Worm (Caenorhabditis elegans) whole organism, late embryonic: ENCODE data around the gene F35F10.7.

Experiments
- C08G9.2 ChIP-seq: sonication (generic microtip); optimal IDR thresholded peaks from 2 replicates; lab custom pipeline; 2016; ENCODE audit warnings: mild to moderate bottlenecking, missing genetic modification characterization, moderate library complexity, missing compliant biosample characterization
- F13H6.1 ChIP-seq: sonication (generic microtip); optimal IDR thresholded peaks from 2 replicates; lab custom pipeline; 2016; ENCODE audit warnings: missing genetic modification characterization, missing compliant biosample characterization
- K02D7.2 ChIP-seq: sonication (generic microtip); optimal IDR thresholded peaks from 2 replicates; lab custom pipeline; 2017; ENCODE audit warnings: mild to moderate bottlenecking, missing genetic modification characterization, missing compliant biosample characterization
- ahr-1 ChIP-seq: sonication (generic microtip); optimal IDR thresholded peaks from 2 replicates; lab custom pipeline; 2016; ENCODE audit warnings: missing genetic modification characterization, missing compliant biosample characterization
- ama-1 ChIP-seq: fragments of 150-350 bp; optimal IDR thresholded peaks from 2 replicates; lab custom pipeline; 2014
- ceh-19 ChIP-seq: fragments of 200-800 bp; sonication (Bioruptor generic); optimal IDR thresholded peaks from 2 replicates; lab custom pipeline; 2018; ENCODE audit warnings: mild to moderate bottlenecking, missing genetic modification characterization, missing compliant biosample characterization
- ceh-30 ChIP-seq: fragments of 150-350 bp; optimal IDR thresholded peaks from 2 replicates; lab custom pipeline; 2014; ENCODE audit warnings: missing biosample characterization, missing genetic modification characterization
- ceh-34 ChIP-seq: sonication (generic microtip); optimal IDR thresholded peaks from 2 replicates; lab custom pipeline; 2016; ENCODE audit warnings: mild to moderate bottlenecking, missing genetic modification characterization, missing compliant biosample characterization
- ceh-45 ChIP-seq: fragments of 200-800 bp; sonication (Bioruptor generic); IDR thresholded peaks from 2 replicates; pipeline ENCODE4 v1.3.6; 2022; ENCODE audit warnings: missing genetic modification reagents, missing genetic modification characterization, missing compliant biosample characterization
- ceh-6 ChIP-seq: fragments of 200-800 bp; sonication (Bioruptor generic); optimal IDR thresholded peaks from 2 replicates; lab custom pipeline; 2018; ENCODE audit warnings: mild to moderate bottlenecking, missing genetic modification characterization, missing compliant biosample characterization
- che-1 ChIP-seq: sonication (generic microtip); optimal IDR thresholded peaks from 2 replicates; lab custom pipeline; 2016; ENCODE audit warnings: mild to moderate bottlenecking, missing genetic modification characterization, missing compliant biosample characterization
- dve-1 ChIP-seq: sonication (generic microtip); optimal IDR thresholded peaks from 2 replicates; lab custom pipeline; 2017; ENCODE audit warnings: antibody characterized with exemption, mild to moderate bottlenecking, missing genetic modification characterization, missing compliant biosample characterization
- elt-4 ChIP-seq: sonication (generic microtip); optimal IDR thresholded peaks from 2 replicates; lab custom pipeline; 2016; ENCODE audit warnings: missing genetic modification characterization, missing compliant biosample characterization
- ets-4 ChIP-seq: sonication (generic microtip); optimal IDR thresholded peaks from 2 replicates; lab custom pipeline; 2016; ENCODE audit warnings: missing genetic modification characterization, missing compliant biosample characterization
- eyg-1 ChIP-seq: sonication (generic microtip); optimal IDR thresholded peaks from 2 replicates; lab custom pipeline; 2016; ENCODE audit warnings: missing genotype, missing genetic modification characterization, missing compliant biosample characterization
- fkh-6 ChIP-seq: sonication (generic microtip); optimal IDR thresholded peaks from 2 replicates; lab custom pipeline; 2016; ENCODE audit warnings: missing genetic modification characterization, missing compliant biosample characterization
- gmeb-2 ChIP-seq: sonication (generic microtip); optimal IDR thresholded peaks from 2 replicates; lab custom pipeline; 2016; ENCODE audit warnings: missing genetic modification characterization, inconsistent platforms, missing compliant biosample characterization
- hlh-13 ChIP-seq: fragments of 200-800 bp; sonication (Bioruptor generic); optimal IDR thresholded peaks from 2 replicates; lab custom pipeline; 2018; ENCODE audit warnings: mild to moderate bottlenecking, missing genetic modification characterization, missing compliant biosample characterization
- hlh-15 ChIP-seq: sonication (generic microtip); optimal IDR thresholded peaks from 2 replicates; lab custom pipeline; 2016; ENCODE audit warnings: missing genetic modification characterization, missing compliant biosample characterization
- hlh-30 ChIP-seq: sonication (generic microtip); optimal IDR thresholded peaks from 2 replicates; lab custom pipeline; 2017; ENCODE audit warnings: antibody characterized with exemption, missing genetic modification characterization, missing compliant biosample characterization; ENCODE audit not compliant: insufficient read depth
- hlh-6 ChIP-seq: sonication (generic microtip); optimal IDR thresholded peaks from 2 replicates; lab custom pipeline; 2016; ENCODE audit warnings: missing genotype, missing genetic modification characterization, missing compliant biosample characterization
- lin-11 ChIP-seq: fragments of 200-800 bp; sonication (Bioruptor generic); optimal IDR thresholded peaks from 2 replicates; lab custom pipeline; 2018; ENCODE audit warnings: mild to moderate bottlenecking, missing genetic modification characterization, missing compliant biosample characterization
- madf-2 ChIP-seq: sonication (generic microtip); optimal IDR thresholded peaks from 2 replicates; lab custom pipeline; 2017; ENCODE audit warnings: missing genetic modification characterization, missing compliant biosample characterization
- mec-3 ChIP-seq: sonication (generic microtip); optimal IDR thresholded peaks from 2 replicates; lab custom pipeline; 2016; ENCODE audit warnings: borderline replicate concordance, missing genetic modification characterization, missing compliant biosample characterization
- nhr-11 ChIP-seq: fragments of 150-350 bp; optimal IDR thresholded peaks from 2 replicates; lab custom pipeline; 2014; ENCODE audit warnings: missing biosample characterization, missing genetic modification characterization
- nhr-232 ChIP-seq: sonication (generic microtip); optimal IDR thresholded peaks from 2 replicates; lab custom pipeline; 2016; ENCODE audit warnings: missing genetic modification characterization, missing compliant biosample characterization
- npax-4 ChIP-seq: sonication (generic microtip); optimal IDR thresholded peaks from 2 replicates; lab custom pipeline; 2016; ENCODE audit warnings: missing genetic modification characterization, missing compliant biosample characterization
- pag-3 ChIP-seq: sonication (generic microtip); optimal IDR thresholded peaks from 2 replicates; lab custom pipeline; 2016; ENCODE audit warnings: missing compliant biosample characterization, missing genetic modification characterization, borderline replicate concordance
- pat-9 ChIP-seq: fragments of 200-800 bp; sonication (Bioruptor generic); optimal IDR thresholded peaks from 2 replicates; lab custom pipeline; 2018; ENCODE audit warnings: mild to moderate bottlenecking, missing genetic modification characterization, moderate library complexity, missing compliant biosample characterization
- pax-1 ChIP-seq: fragments of 150-350 bp; optimal IDR thresholded peaks from 2 replicates; lab custom pipeline; 2014; ENCODE audit warnings: missing biosample characterization, missing genetic modification characterization
- pha-2 ChIP-seq: sonication (generic microtip); optimal IDR thresholded peaks from 2 replicates; lab custom pipeline; 2017; ENCODE audit warnings: mild to moderate bottlenecking, missing genetic modification characterization, missing compliant biosample characterization
- pros-1 ChIP-seq: fragments of 150-350 bp; optimal IDR thresholded peaks from 2 replicates; lab custom pipeline; 2014; ENCODE audit warnings: missing biosample characterization, missing genetic modification reagents, missing genetic modification characterization
- ref-2 ChIP-seq: sonication (generic microtip); optimal IDR thresholded peaks from 2 replicates; lab custom pipeline; 2016; ENCODE audit warnings: missing genetic modification characterization, missing compliant biosample characterization
- rnt-1 ChIP-seq: sonication (generic microtip); optimal IDR thresholded peaks from 2 replicates; lab custom pipeline; 2016; ENCODE audit warnings: missing genetic modification characterization, missing compliant biosample characterization
- sox-4 ChIP-seq: sonication (generic microtip); optimal IDR thresholded peaks from 2 replicates; lab custom pipeline; 2017; ENCODE audit warnings: mild to moderate bottlenecking, missing genetic modification characterization, inconsistent platforms, missing compliant biosample characterization
- syd-9 ChIP-seq: sonication (generic microtip); optimal IDR thresholded peaks from 2 replicates; lab custom pipeline; 2016; ENCODE audit warnings: mild to moderate bottlenecking, missing genetic modification characterization, moderate library complexity, missing compliant biosample characterization
- tbx-2 ChIP-seq: sonication (generic microtip); optimal IDR thresholded peaks from 2 replicates; lab custom pipeline; 2016; ENCODE audit warnings: missing genetic modification characterization, missing compliant biosample characterization
- tbx-7 ChIP-seq: sonication (generic microtip); optimal IDR thresholded peaks from 2 replicates; lab custom pipeline; 2016; ENCODE audit warnings: missing genotype, missing genetic modification characterization, missing compliant biosample characterization
- ztf-16 ChIP-seq: sonication (generic microtip); optimal IDR thresholded peaks from 2 replicates; lab custom pipeline; 2017; ENCODE audit warnings: missing genetic modification characterization, missing compliant biosample characterization

Gene F35F10.7

ce11 chrV:3287330-3287729, at the start of gene F35F10.7:
Gene F35F10.7, minus strand, starts transcription at chrV:3287430.
- TF ChIP-seq ceh-6 (GFP tag; lab: Kevin White, UChicago) = no peak
- no peak for TF ChIP-seq eyg-1 (tag; lab: Kevin White, UChicago)

DNA sequence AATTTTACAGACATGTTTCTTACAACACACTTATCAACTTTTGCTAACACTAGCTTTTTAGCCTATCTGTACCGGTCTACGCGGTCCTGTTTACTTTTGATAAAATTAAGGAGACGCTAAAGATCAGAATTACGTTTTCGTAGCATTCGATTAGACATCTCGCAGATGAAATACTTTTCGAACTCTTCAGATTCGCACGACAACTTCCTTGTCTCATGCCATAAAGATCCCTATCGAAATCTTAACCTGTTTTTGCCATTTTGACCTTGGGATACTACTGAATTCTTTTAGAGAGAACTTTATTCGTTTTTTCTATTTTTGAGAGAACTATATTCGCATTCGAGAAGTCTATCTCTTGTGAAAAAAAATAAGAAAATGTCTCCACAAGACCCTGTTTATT, 46.1 kb upstream of the F35F10.7 start, which contains the start of gene C17B7.5:
Gene C17B7.5 (plus strand): TSS at position 301 of the 400 bp plus-strand sequence.
- no peak for TF ChIP-seq pat-9 (tag; lab: Kevin White, UChicago)
- no peak for TF ChIP-seq ceh-34
- no peak for TF ChIP-seq npax-4 (tag; lab: Kevin White, UChicago)
- no peak for TF ChIP-seq elt-4 (tag; lab: Kevin White, UChicago)
- no peak for TF ChIP-seq pag-3 (tag; lab: Kevin White, UChicago)

- no peak for TF ChIP-seq nhr-11
- TF ChIP-seq pros-1 = no peak
- no peak for TF ChIP-seq K02D7.2 (tag; lab: Kevin White, UChicago)
- TF ChIP-seq che-1 = no peak
- no peak for TF ChIP-seq tbx-2 (tag; lab: Kevin White, UChicago)
- TF ChIP-seq ceh-45 (GFP tag; lab: Robert Waterston, UW) = no peak
- no peak for TF ChIP-seq dve-1 (tag; lab: Kevin White, UChicago)
- no peak for TF ChIP-seq hlh-30 (tag; lab: Kevin White, UChicago)
- TF ChIP-seq mec-3 = no peak
- no peak for TF ChIP-seq ztf-16
Observed at ce11 chrV:3332023-3332422, 44.8 kb upstream of the F35F10.7 start, which contains the start of gene C17B7.9. Gene C17B7.9, minus strand, starts transcription at chrV:3332123.

DNA sequence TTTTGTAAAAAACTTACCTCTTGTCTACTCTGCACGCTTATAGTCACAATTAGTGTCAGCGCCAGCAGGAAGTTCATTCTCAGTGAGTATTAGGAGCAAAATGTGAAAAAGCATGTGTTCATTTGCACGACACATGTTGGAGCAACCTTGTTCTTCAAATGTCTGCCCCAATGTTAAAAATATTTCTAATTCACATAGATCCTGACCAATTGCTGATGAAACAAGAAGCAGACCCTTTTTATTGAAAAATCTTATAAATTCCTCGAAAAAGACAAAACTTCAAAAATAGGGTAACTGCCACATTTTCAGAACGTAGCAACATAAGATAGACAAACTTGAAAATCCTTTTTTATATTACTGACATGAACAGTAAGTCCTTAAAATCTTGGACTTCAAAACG, 36.9 kb upstream of the F35F10.7 start, which contains the start of gene C17B7.8:
Gene C17B7.8 (minus strand): TSS at position 101 of the 400 bp plus-strand sequence.
- TF ChIP-seq gmeb-2 (tag; lab: Kevin White, UChicago) (no peak), ahr-1 (tag; lab: Kevin White, UChicago) (no peak), hlh-15 (no peak), hlh-30 (tag; lab: Kevin White, UChicago) (no peak), ceh-45 (GFP tag; lab: Robert Waterston, UW) (no peak), dve-1 (tag; lab: Kevin White, UChicago) (no peak), ets-4 (tag; lab: Kevin White, UChicago) (no peak), mec-3 (no peak), rnt-1 (tag; lab: Kevin White, UChicago) (no peak), madf-2 (tag; lab: Kevin White, UChicago) (no peak), tbx-7 (tag; lab: Kevin White, UChicago) (no peak), sox-4 (tag; lab: Kevin White, UChicago) (no peak)

ce11 chrV:3320432-3320831, 33.2 kb upstream of the F35F10.7 start, which contains the start of gene C17B7.14:
Gene C17B7.14, minus strand, starts transcription at chrV:3320532.
- no peak for TF ChIP-seq K02D7.2 (tag; lab: Kevin White, UChicago)
- no peak for TF ChIP-seq dve-1 (tag; lab: Kevin White, UChicago)
- no peak for TF ChIP-seq mec-3
- TF ChIP-seq hlh-15 = no peak
- TF ChIP-seq ama-1 (lab: Kevin White, UChicago) = no peak
- TF ChIP-seq ref-2 = no peak
- TF ChIP-seq ahr-1 (tag; lab: Kevin White, UChicago) = no peak
- TF ChIP-seq ceh-19 = no peak

- TF ChIP-seq pha-2 (tag; lab: Kevin White, UChicago) (no peak), ama-1 (lab: Kevin White, UChicago) (no peak), rnt-1 (tag; lab: Kevin White, UChicago) (no peak), hlh-30 (tag; lab: Kevin White, UChicago) (no peak), ceh-19 (no peak), pax-1 (tag; lab: Kevin White, UChicago) (no peak), tbx-7 (tag; lab: Kevin White, UChicago) (no peak), lin-11 (tag; lab: Kevin White, UChicago) (no peak), hlh-13 (GFP tag; lab: Kevin White, UChicago) (no peak), ceh-30 (tag; lab: Kevin White, UChicago) (no peak), F13H6.1 (no peak), nhr-232 (tag; lab: Kevin White, UChicago) (no peak), fkh-6 (tag; lab: Kevin White, UChicago) (no peak), C08G9.2 (no peak), syd-9 (tag; lab: Kevin White, UChicago) (no peak), hlh-6 (tag; lab: Kevin White, UChicago) (no peak), mec-3 (no peak), K02D7.2 (tag; lab: Kevin White, UChicago) (no peak)
Observed at ce11 chrV:3320005-3320404, 32.8 kb upstream of the F35F10.7 start, which contains the start of gene F35F10.14. Gene F35F10.14, minus strand, starts transcription at chrV:3320105.
